Worm (Caenorhabditis elegans) whole organism, young adult: ENCODE measurements around the gene sre-53.

Source experiments
- B0035.1 ChIP-seq: sonication (generic microtip); optimal IDR thresholded peaks from 2 replicates; lab custom pipeline; 2016; ENCODE audit warnings: missing genetic modification characterization, mild to moderate bottlenecking, missing compliant biosample characterization, missing genotype, missing genetic modification reagents
- F10E7.11 ChIP-seq: sonication (generic microtip); optimal IDR thresholded peaks from 2 replicates; lab custom pipeline; 2017; ENCODE audit warnings: mild to moderate bottlenecking, missing genetic modification characterization, moderate library complexity, missing compliant biosample characterization
- F33H1.4 ChIP-seq: fragments of 200-800 bp; sonication (Bioruptor generic); IDR thresholded peaks from 2 replicates; pipeline ENCODE4 v1.3.6; 2022; ENCODE audit warnings: missing genetic modification reagents, missing genetic modification characterization, missing compliant biosample characterization
- F57C9.4 ChIP-seq: sonication (generic microtip); optimal IDR thresholded peaks from 2 replicates; lab custom pipeline; 2017; ENCODE audit warnings: mild to moderate bottlenecking, missing genetic modification characterization, missing compliant biosample characterization
- K12H6.12 ChIP-seq: fragments of 200-800 bp; sonication (Bioruptor generic); optimal IDR thresholded peaks from 2 replicates; lab custom pipeline; 2018; ENCODE audit warnings: mild to moderate bottlenecking, missing genetic modification characterization, missing compliant biosample characterization
- Y67H2A.10 ChIP-seq: fragments of 200-800 bp; sonication (Bioruptor generic); conservative IDR thresholded peaks from 2 replicates; pipeline ENCODE4 v1.3.6; 2022; ENCODE audit warnings: missing genetic modification reagents, missing genetic modification characterization, missing compliant biosample characterization
- Y95B8A.8 ChIP-seq: fragments of 200-800 bp; sonication (Bioruptor generic); IDR thresholded peaks from 2 replicates; pipeline ENCODE4 v1.3.6; 2022; ENCODE audit warnings: missing genetic modification reagents, missing genetic modification characterization, missing compliant biosample characterization
- akir-1 ChIP-seq: fragments of 200-800 bp; sonication (Bioruptor generic); optimal IDR thresholded peaks from 2 replicates; lab custom pipeline; 2018; ENCODE audit warnings: mild to moderate bottlenecking, missing genetic modification characterization, moderate library complexity, missing compliant biosample characterization
- ama-1 ChIP-seq, 3 experiments: fragments of 150-350 bp in 1 of 3; sonication (generic microtip) in 2 of 3; optimal IDR thresholded peaks; 2 replicates each; lab custom pipeline; 2014 to 2018; ENCODE audit warnings: missing biosample characterization in 2 of 3, missing genetic modification characterization in 2 of 3, missing genetic modification reagents in 2 of 3
- atf-7 ChIP-seq: sonication (generic microtip); optimal IDR thresholded peaks from 2 replicates; lab custom pipeline; 2017; ENCODE audit warnings: mild to moderate bottlenecking, missing genetic modification characterization, missing compliant biosample characterization
- attf-5 ChIP-seq: fragments of 200-800 bp; sonication (Bioruptor generic); optimal IDR thresholded peaks from 2 replicates; lab custom pipeline; 2018; ENCODE audit warnings: mild to moderate bottlenecking, missing genetic modification characterization, missing compliant biosample characterization
- ccch-3 ChIP-seq: fragments of 200-800 bp; sonication (Bioruptor generic); optimal IDR thresholded peaks from 2 replicates; lab custom pipeline; 2018; ENCODE audit warnings: mild to moderate bottlenecking, missing genetic modification characterization, missing compliant biosample characterization
- cebp-1 ChIP-seq, 2 experiments: fragments of 200-800 bp in 1 of 2; sonication (Bioruptor generic) in 1 of 2; sonication (generic microtip) in 1 of 2; IDR thresholded peaks in 1 of 2; optimal IDR thresholded peaks in 1 of 2; 2 replicates each; pipeline versions ENCODE4 v1.3.6 to Lab custom; 2017 to 2022; ENCODE audit warnings: missing compliant biosample characterization in 2 of 2, missing genetic modification characterization in 2 of 2, mild to moderate bottlenecking in 1 of 2, missing genetic modification reagents in 1 of 2, moderate library complexity in 1 of 2
- ceh-27 ChIP-seq: fragments of 200-800 bp; sonication (Bioruptor generic); optimal IDR thresholded peaks from 2 replicates; lab custom pipeline; 2018; ENCODE audit warnings: mild to moderate bottlenecking, missing genetic modification characterization, moderate library complexity, missing compliant biosample characterization
- egl-18 ChIP-seq: fragments of 200-800 bp; sonication (Bioruptor generic); IDR thresholded peaks from 2 replicates; pipeline ENCODE4 v1.3.6; 2022; ENCODE audit warnings: missing genetic modification reagents, missing genetic modification characterization, missing compliant biosample characterization
- egl-44 ChIP-seq: fragments of 200-800 bp; sonication (Bioruptor generic); IDR thresholded peaks from 2 replicates; pipeline ENCODE4 v1.3.6; 2022; ENCODE audit warnings: missing genetic modification reagents, missing genetic modification characterization, missing compliant biosample characterization
- fkh-3 ChIP-seq: sonication (generic microtip); optimal IDR thresholded peaks from 2 replicates; lab custom pipeline; 2016; ENCODE audit warnings: mild to moderate bottlenecking, missing genetic modification characterization, missing compliant biosample characterization
- hmg-1.2 ChIP-seq: fragments of 200-800 bp; sonication (Bioruptor generic); IDR thresholded peaks from 2 replicates; pipeline ENCODE4 v1.3.6; 2022; ENCODE audit warnings: missing genetic modification reagents, missing genetic modification characterization, missing compliant biosample characterization
- hrde-1 ChIP-seq: sonication (generic microtip); optimal IDR thresholded peaks from 2 replicates; lab custom pipeline; 2016; ENCODE audit warnings: missing genetic modification characterization, mild to moderate bottlenecking, missing compliant biosample characterization, moderate library complexity, missing genotype, missing genetic modification reagents, borderline replicate concordance
- lag-1 ChIP-seq: fragments of 200-800 bp; sonication (Bioruptor generic); IDR thresholded peaks from 2 replicates; pipeline ENCODE4 v1.3.6; 2022; ENCODE audit warnings: missing genetic modification reagents, missing genetic modification characterization, missing compliant biosample characterization
- let-526 ChIP-seq: fragments of 200-800 bp; sonication (Bioruptor generic); IDR thresholded peaks from 2 replicates; pipeline ENCODE4 v1.3.6; 2022; ENCODE audit warnings: missing genetic modification reagents, missing genetic modification characterization, missing compliant biosample characterization
- lin-35 ChIP-seq, 3 experiments: fragments of 150-350 bp in 2 of 3; sonication (generic microtip) in 1 of 3; optimal IDR thresholded peaks; 2 replicates each; lab custom pipeline; 2014 to 2018; ENCODE audit warnings: missing biosample characterization in 3 of 3, missing genetic modification characterization in 3 of 3, missing genetic modification reagents in 3 of 3
- lin-40 ChIP-seq: sonication (generic microtip); optimal IDR thresholded peaks from 2 replicates; lab custom pipeline; 2016; ENCODE audit warnings: missing genetic modification characterization, mild to moderate bottlenecking, missing compliant biosample characterization, missing genotype, missing genetic modification reagents
- lir-1 ChIP-seq: fragments of 200-800 bp; sonication (Bioruptor generic); conservative IDR thresholded peaks from 2 replicates; pipeline ENCODE4 v1.3.6; 2022; ENCODE audit warnings: missing genetic modification reagents, missing genetic modification characterization, missing compliant biosample characterization
- lsl-1 ChIP-seq: fragments of 200-800 bp; sonication (Bioruptor generic); optimal IDR thresholded peaks from 2 replicates; lab custom pipeline; 2018; ENCODE audit warnings: mild to moderate bottlenecking, missing genetic modification characterization, moderate library complexity, missing compliant biosample characterization
- madf-10 ChIP-seq: sonication (generic microtip); optimal IDR thresholded peaks from 2 replicates; lab custom pipeline; 2016; ENCODE audit warnings: mild to moderate bottlenecking, missing genetic modification characterization, missing compliant biosample characterization
- mcd-1 ChIP-seq: fragments of 200-800 bp; sonication (Bioruptor generic); IDR thresholded peaks from 2 replicates; pipeline ENCODE4 v1.3.6; 2022; ENCODE audit warnings: missing genetic modification reagents, missing genetic modification characterization, missing compliant biosample characterization
- nfyb-1 ChIP-seq: fragments of 200-800 bp; sonication (Bioruptor generic); IDR thresholded peaks from 2 replicates; pipeline ENCODE4 v1.3.6; 2022; ENCODE audit warnings: missing genetic modification reagents, missing genetic modification characterization, missing compliant biosample characterization
- nhr-27 ChIP-seq: fragments of 200-800 bp; sonication (Bioruptor generic); optimal IDR thresholded peaks from 2 replicates; lab custom pipeline; 2018; ENCODE audit warnings: mild to moderate bottlenecking, missing genetic modification characterization, moderate library complexity, missing compliant biosample characterization
- nhr-90 ChIP-seq: sonication (generic microtip); optimal IDR thresholded peaks from 2 replicates; lab custom pipeline; 2016; ENCODE audit warnings: missing genotype, mild to moderate bottlenecking, missing genetic modification characterization, missing compliant biosample characterization
- pha-4 ChIP-seq: fragments of 150-350 bp; sonication (generic microtip); optimal IDR thresholded peaks from 2 replicates; lab custom pipeline; 2014; ENCODE audit warnings: missing biosample characterization, missing genetic modification reagents, missing genetic modification characterization
- rec-8 ChIP-seq, 2 experiments: sonication (generic microtip); optimal IDR thresholded peaks; 2 replicates each; lab custom pipeline; 2016; ENCODE audit warnings: mild to moderate bottlenecking in 2 of 2, missing genetic modification characterization in 2 of 2, missing genetic modification reagents in 2 of 2, missing genotype in 2 of 2, missing biosample characterization in 1 of 2, missing compliant biosample characterization in 1 of 2, moderate library complexity in 1 of 2
- snpc-4 ChIP-seq, 5 experiments: fragments of 150-350 bp in 1 of 5; sonication (generic microtip) in 4 of 5; optimal IDR thresholded peaks; 2 replicates each; lab custom pipeline; 2014 to 2018; ENCODE audit warnings: missing genetic modification characterization in 5 of 5, missing biosample characterization in 3 of 5, antibody characterized with exemption in 2 of 5, mild to moderate bottlenecking in 2 of 5, missing compliant biosample characterization in 2 of 5, missing genotype in 2 of 5, moderate library complexity in 2 of 5, missing genetic modification reagents in 1 of 5
- tlf-1 ChIP-seq: fragments of 200-800 bp; sonication (Bioruptor generic); optimal IDR thresholded peaks from 2 replicates; lab custom pipeline; 2018; ENCODE audit warnings: mild to moderate bottlenecking, missing genetic modification characterization, missing compliant biosample characterization
- xnd-1 ChIP-seq: sonication (generic microtip); optimal IDR thresholded peaks from 2 replicates; lab custom pipeline; 2016; ENCODE audit warnings: missing genotype, missing genetic modification reagents, missing genetic modification characterization, missing compliant biosample characterization
- zim-3 ChIP-seq: sonication (generic microtip); optimal IDR thresholded peaks from 2 replicates; lab custom pipeline; 2017; ENCODE audit warnings: mild to moderate bottlenecking, missing genetic modification characterization, moderate library complexity, missing compliant biosample characterization
- ztf-18 ChIP-seq: sonication (generic microtip); optimal IDR thresholded peaks from 2 replicates; lab custom pipeline; 2016; ENCODE audit warnings: missing genotype, mild to moderate bottlenecking, missing genetic modification characterization, missing compliant biosample characterization
- ztf-28 ChIP-seq: fragments of 200-800 bp; sonication (Bioruptor generic); IDR thresholded peaks from 2 replicates; pipeline ENCODE4 v1.3.6; 2022; ENCODE audit warnings: missing genetic modification reagents, missing genetic modification characterization, missing compliant biosample characterization

The sre-53 gene

DNA sequence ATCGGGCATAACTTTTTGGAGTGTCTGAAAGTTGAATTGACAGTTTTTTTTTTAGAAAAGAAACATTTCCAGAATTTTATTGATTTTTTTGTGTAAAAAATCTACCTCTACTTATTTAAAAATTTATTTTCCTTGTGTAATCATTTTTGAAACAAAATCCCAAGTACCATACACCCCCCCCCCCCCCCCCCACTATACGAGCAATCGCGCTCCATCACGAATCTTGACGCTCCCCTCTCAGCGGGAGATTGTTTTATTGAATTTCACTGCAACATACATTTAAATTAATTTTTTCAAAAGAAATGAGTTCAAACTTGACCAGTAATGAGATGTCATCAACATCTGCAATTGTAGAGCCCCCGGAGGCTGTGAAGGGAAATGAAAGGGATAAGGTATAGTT is 16.4 kb upstream of the sre-53 start, which contains the start of gene sop-2:
Gene sop-2 (plus strand): TSS at position 301 of the 400 bp plus-strand sequence.
- TF ChIP-seq egl-18 (GFP tag; lab: Robert Waterston, UW) (no peak), atf-7 (tag; lab: Kevin White, UChicago) (no peak), ama-1 (optimal IDR thresholded peaks at IDR 0.05; lab: Kevin White, UChicago) (no peak), ama-1 (GFP tag; optimal IDR thresholded peaks at IDR 0.05; lab: Kevin White, UChicago) (no peak), tlf-1 (GFP tag; lab: Kevin White, UChicago) (no peak), F33H1.4 (GFP tag; lab: Robert Waterston, UW) (no peak), ccch-3 (GFP tag; lab: Kevin White, UChicago) (no peak), rec-8 (tag; optimal IDR thresholded peaks at IDR 0.05; lab: Kevin White, UChicago) (no peak), Y67H2A.10 (GFP tag; lab: Robert Waterston, UW) (no peak), lag-1 (no peak), ztf-18 (tag; lab: Kevin White, UChicago) (no peak), zim-3 (tag; lab: Kevin White, UChicago) (no peak), akir-1 (GFP tag; lab: Kevin White, UChicago) (no peak), xnd-1 (no peak), nfyb-1 (GFP tag; lab: Robert Waterston, UW) (no peak), Y95B8A.8 (GFP tag; lab: Robert Waterston, UW) (no peak), attf-5 (GFP tag; lab: Kevin White, UChicago) (no peak), ztf-28 (GFP tag; lab: Robert Waterston, UW) (no peak)

DNA sequence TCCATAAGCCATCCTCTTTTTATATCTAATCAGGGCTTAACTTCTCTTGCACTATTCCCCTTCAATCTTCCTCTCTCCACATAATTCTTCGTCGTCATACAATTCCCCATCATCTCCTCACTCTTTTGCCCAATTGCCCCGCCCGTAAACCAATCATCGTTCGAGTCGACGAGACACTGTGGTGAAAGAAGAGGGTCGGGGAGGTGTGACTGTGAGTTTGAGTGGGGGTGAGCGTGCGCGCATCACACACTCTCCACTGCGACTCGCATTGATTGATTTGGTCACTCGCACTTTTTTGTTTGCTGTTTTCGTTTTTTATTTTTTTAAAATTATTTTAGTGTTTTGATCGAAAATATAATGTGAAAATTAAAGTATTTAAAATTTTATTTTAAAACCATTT is 15.9 kb upstream of the sre-53 start:
- TF ChIP-seq nfyb-1 (GFP tag; lab: Robert Waterston, UW) (peak; percentile 98), snpc-4 (GFP tag; optimal IDR thresholded peaks at IDR 0.05; lab: Kevin White, UChicago) (no peak), snpc-4 (tag; optimal IDR thresholded peaks at IDR 0.05; lab: Kevin White, UChicago) (peak in 2 of 4 experiments; percentile 13 to 37), ceh-27 (GFP tag; lab: Kevin White, UChicago) (peak; percentile 56), lin-35 (GFP tag; optimal IDR thresholded peaks at IDR 0.05; lab: Kevin White, UChicago) (peak in 1 of 3 experiments; percentile 10), mcd-1 (no peak; the same call in 1 of the 2 replicates), atf-7 (tag; lab: Kevin White, UChicago) (no peak), lsl-1 (GFP tag; lab: Kevin White, UChicago) (no peak), K12H6.12 (peak; percentile 0), hmg-1.2 (GFP tag; lab: Robert Waterston, UW) (peak; percentile 90), lir-1 (peak; percentile 96), lin-40 (peak; percentile 59)

DNA sequence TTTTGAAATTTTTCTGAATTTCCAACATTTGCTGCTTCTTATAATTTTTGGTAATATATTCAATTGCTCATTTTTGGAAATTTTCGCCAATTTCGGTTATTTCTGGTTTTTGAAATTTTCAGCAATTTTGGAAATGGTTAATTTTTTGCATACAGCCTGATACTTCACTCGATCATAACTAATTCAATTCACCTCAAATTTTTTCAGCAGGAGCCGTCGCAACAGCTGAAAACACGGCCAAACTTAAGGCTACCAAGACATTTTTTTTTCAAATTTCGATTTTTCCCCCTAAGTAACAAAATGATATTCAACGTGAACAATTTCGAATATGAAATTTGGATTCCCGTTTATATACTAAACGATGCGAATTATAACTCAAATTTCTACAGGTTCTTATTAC is 12.2 kb upstream of the sre-53 start, which contains the start of gene sre-52:
Gene sre-52 (plus strand): TSS at position 301 of the 400 bp plus-strand sequence.
- no peak for TF ChIP-seq egl-44 (GFP tag; lab: Robert Waterston, UW)
- TF ChIP-seq nhr-90 (tag; lab: Kevin White, UChicago), result no peak
- no peak for TF ChIP-seq F57C9.4 (tag; lab: Kevin White, UChicago)
- TF ChIP-seq B0035.1, result no peak
- TF ChIP-seq atf-7 (tag; lab: Kevin White, UChicago), result no peak
- TF ChIP-seq F10E7.11 (tag; lab: Kevin White, UChicago), result no peak
- no peak for TF ChIP-seq nhr-27
- TF ChIP-seq ceh-27 (GFP tag; lab: Kevin White, UChicago), result no peak
- TF ChIP-seq madf-10 (tag; lab: Kevin White, UChicago), result no peak
- no peak for TF ChIP-seq hrde-1
- TF ChIP-seq cebp-1 (GFP tag; IDR thresholded peaks at IDR 0.05; lab: Robert Waterston, UW), result no peak
- TF ChIP-seq cebp-1 (tag; optimal IDR thresholded peaks at IDR 0.05; lab: Kevin White, UChicago), result no peak
- TF ChIP-seq pha-4 (tag; lab: Kevin White, UChicago), result no peak
- no peak for TF ChIP-seq let-526
- no peak for TF ChIP-seq fkh-3
